Fruit fly (Drosophila melanogaster) whole organism, pupa: ENCODE measurements around the gene CG7246.
A peak's percentile ranks its signal among the peaks of the same experiment; 100 is the strongest.
"Not testable (repeated sequence)": the region's sequence is repeated elsewhere in the genome, so short reads cannot be mapped to it uniquely, and the experiment has no call there.

Source experiments
- CG10348 ChIP-seq: fragments of 200-800 bp; sonication (Bioruptor generic); IDR thresholded peaks from 2 replicates; pipeline ENCODE4 v1.3.6; 2022; ENCODE audit warnings: missing biosample characterization, missing genetic modification characterization
- CG12605 ChIP-seq: fragments of 200-800 bp; sonication (Bioruptor generic); IDR thresholded peaks from 2 replicates; pipeline ENCODE4 v1.3.6; 2022; ENCODE audit warnings: missing biosample characterization, missing genetic modification characterization
- CG13204 ChIP-seq: fragments of 200-800 bp; sonication (Bioruptor generic); optimal IDR thresholded peaks from 2 replicates; lab custom pipeline; 2018; ENCODE audit warnings: missing biosample characterization, mild to moderate bottlenecking, missing genetic modification characterization, moderate library complexity
- CG14655 ChIP-seq: fragments of 200-800 bp; sonication (Bioruptor generic); optimal IDR thresholded peaks from 3 replicates; lab custom pipeline; 2017; ENCODE audit warnings: mild to moderate bottlenecking, missing biosample characterization, missing genetic modification reagents, missing genetic modification characterization
- CG15710 ChIP-seq: fragments of 200-800 bp; sonication (Bioruptor generic); optimal IDR thresholded peaks from 2 replicates; lab custom pipeline; 2018; ENCODE audit warnings: missing biosample characterization, mild to moderate bottlenecking, missing genetic modification characterization, moderate library complexity
- CG17806 ChIP-seq: fragments of 200-800 bp; sonication (Bioruptor generic); optimal IDR thresholded peaks from 2 replicates; lab custom pipeline; 2018; ENCODE audit warnings: missing biosample characterization, mild to moderate bottlenecking, missing genetic modification characterization, moderate library complexity
- CG32121 ChIP-seq: fragments of 200-800 bp; sonication (Bioruptor generic); IDR thresholded peaks from 2 replicates; pipeline ENCODE4 v1.3.6; 2022; ENCODE audit warnings: missing biosample characterization, missing genetic modification characterization
- CG34367 ChIP-seq: fragments of 200-800 bp; sonication (Bioruptor generic); optimal IDR thresholded peaks from 2 replicates; lab custom pipeline; 2018; ENCODE audit warnings: missing biosample characterization, mild to moderate bottlenecking, missing genetic modification characterization
- CG4496 ChIP-seq: fragments of 200-800 bp; sonication (Bioruptor generic); IDR thresholded peaks from 3 replicates; pipeline ENCODE4 v1.3.6; 2022; ENCODE audit warnings: missing biosample characterization, missing genetic modification characterization
- CG8159 ChIP-seq: fragments of 200-800 bp; sonication (Bioruptor generic); optimal IDR thresholded peaks from 3 replicates; lab custom pipeline; 2018; ENCODE audit warnings: missing biosample characterization, mild to moderate bottlenecking, missing genetic modification characterization, moderate library complexity
- CG8301 ChIP-seq: fragments of 200-800 bp; sonication (Bioruptor generic); optimal IDR thresholded peaks from 2 replicates; lab custom pipeline; 2018; ENCODE audit warnings: missing biosample characterization, mild to moderate bottlenecking, missing genetic modification characterization
- CG9948 ChIP-seq: fragments of 200-800 bp; sonication (Bioruptor generic); optimal IDR thresholded peaks from 2 replicates; lab custom pipeline; 2018; ENCODE audit warnings: missing biosample characterization, mild to moderate bottlenecking, missing genetic modification characterization, moderate library complexity
- D1 ChIP-seq: fragments of 200-800 bp; sonication (Bioruptor generic); optimal IDR thresholded peaks from 2 replicates; lab custom pipeline; 2018; ENCODE audit warnings: missing biosample characterization, mild to moderate bottlenecking, missing genetic modification characterization, moderate library complexity
- EcR ChIP-seq: fragments of 200-800 bp; sonication (Bioruptor generic); optimal IDR thresholded peaks from 3 replicates; lab custom pipeline; 2019; ENCODE audit warnings: missing biosample characterization, missing genetic modification characterization, mild to moderate bottlenecking, moderate library complexity, missing genetic modification reagents
- Ets98B ChIP-seq: fragments of 200-800 bp; sonication (Bioruptor generic); IDR thresholded peaks from 2 replicates; pipeline ENCODE4 v1.3.6; 2022; ENCODE audit warnings: missing biosample characterization, missing genetic modification characterization
- Pif1A ChIP-seq: fragments of 200-800 bp; sonication (Bioruptor generic); optimal IDR thresholded peaks from 3 replicates; lab custom pipeline; 2016; ENCODE audit warnings: missing biosample characterization, missing genetic modification characterization
- Snoo ChIP-seq: fragments of 200-800 bp; sonication (Bioruptor generic); optimal IDR thresholded peaks from 3 replicates; lab custom pipeline; 2017; ENCODE audit warnings: missing biosample characterization, mild to moderate bottlenecking, missing genetic modification characterization, inconsistent platforms
- fd96Ca ChIP-seq: fragments of 200-800 bp; sonication (Bioruptor generic); IDR thresholded peaks from 3 replicates; pipeline ENCODE4 v1.3.6; 2022; ENCODE audit warnings: missing biosample characterization, missing genetic modification characterization
- gl ChIP-seq: fragments of 200-800 bp; sonication (Bioruptor generic); optimal IDR thresholded peaks from 2 replicates; lab custom pipeline; 2018; ENCODE audit warnings: missing biosample characterization, mild to moderate bottlenecking, missing genetic modification characterization
- rn ChIP-seq: fragments of 200-800 bp; sonication (Bioruptor generic); IDR thresholded peaks from 2 replicates; pipeline ENCODE4 v1.3.6; 2022; ENCODE audit warnings: missing biosample characterization, missing genetic modification characterization

The CG7246 gene

dm6 chrX:9102125-9102524, 21.3 kb upstream of the CG7246 start:
- TF ChIP-seq CG12605 (no peak), fd96Ca (no peak), CG8159 (tag; lab: Kevin White, UChicago) (no peak), CG17806 (tag; lab: Kevin White, UChicago) (no peak), gl (tag; lab: Kevin White, UChicago) (no peak), Ets98B (GFP tag; lab: Robert Waterston, UW) (no peak), CG10348 (GFP tag; lab: Robert Waterston, UW) (no peak), CG32121 (GFP tag; lab: Robert Waterston, UW) (no peak), CG4496 (no peak), EcR (no peak), CG13204 (GFP tag; lab: Kevin White, UChicago) (no peak), rn (GFP tag; lab: Robert Waterston, UW) (no peak), CG14655 (GFP tag; lab: Kevin White, UChicago) (no peak), CG8301 (tag; lab: Kevin White, UChicago) (no peak), CG9948 (tag; lab: Kevin White, UChicago) (no peak), CG15710 (tag; lab: Kevin White, UChicago) (no peak), CG34367 (tag; lab: Kevin White, UChicago) (no peak)

- TF ChIP-seq CG17806 (tag; lab: Kevin White, UChicago) (no peak), Pif1A (GFP tag; lab: Kevin White, UChicago) (no peak), Snoo (tag; lab: Kevin White, UChicago) (no peak), CG15710 (tag; lab: Kevin White, UChicago) (no peak), CG9948 (tag; lab: Kevin White, UChicago) (no peak), CG4496 (no peak), EcR (no peak), Ets98B (GFP tag; lab: Robert Waterston, UW) (no peak)
Measured at dm6 chrX:9093912-9094311, 13.1 kb upstream of the CG7246 start.

- TF ChIP-seq Snoo (tag; lab: Kevin White, UChicago) (no peak), CG8159 (tag; lab: Kevin White, UChicago) (no peak), CG12605 (no peak)
Measured at dm6 chrX:9093062-9093461, 12.2 kb upstream of the CG7246 start.

dm6 chrX:9090057-9090358, 9.2 kb upstream of the CG7246 start:
- no peak for TF ChIP-seq CG10348 (GFP tag; lab: Robert Waterston, UW)
- no peak for TF ChIP-seq fd96Ca
- TF ChIP-seq CG32121 (GFP tag; lab: Robert Waterston, UW), result no peak
- no peak for TF ChIP-seq CG13204 (GFP tag; lab: Kevin White, UChicago)
- no peak for TF ChIP-seq CG4496
- TF ChIP-seq CG8159 (tag; lab: Kevin White, UChicago), result no peak
- TF ChIP-seq Ets98B (GFP tag; lab: Robert Waterston, UW), result no peak
- TF ChIP-seq CG9948 (tag; lab: Kevin White, UChicago), result no peak
- no peak for TF ChIP-seq D1
- TF ChIP-seq CG34367 (tag; lab: Kevin White, UChicago), result no peak
- TF ChIP-seq CG15710 (tag; lab: Kevin White, UChicago), result no peak
- TF ChIP-seq rn (GFP tag; lab: Robert Waterston, UW), result no peak

dm6 chrX:9089254-9090056, 8.6 kb upstream of the CG7246 start, which contains the start of gene CCT2:
TSS of gene CCT2 (plus strand) at chrX:9089513.
- TF ChIP-seq gl (tag; lab: Kevin White, UChicago) (no peak), CG4496 (no peak), CG8159 (tag; lab: Kevin White, UChicago) (no peak), fd96Ca (peak; percentile 10; the same call in 1 of the 3 replicates)

dm6 chrX:9087920-9088417, 7.1 kb upstream of the CG7246 start, which contains the start of gene CG6999:
TSS of gene CG6999 (plus strand) at chrX:9088367.
- not testable (repeated sequence) for TF ChIP-seq CG12605; EcR; CG14655 (GFP tag; lab: Kevin White, UChicago)

dm6 chrX:9086702-9087179, 5.9 kb upstream of the CG7246 start, which contains the start of gene CG32706:
TSS of gene CG32706 (plus strand) at chrX:9087129.
- not testable (repeated sequence) for TF ChIP-seq Snoo (tag; lab: Kevin White, UChicago); gl (tag; lab: Kevin White, UChicago); CG13204 (GFP tag; lab: Kevin White, UChicago)
